Worm (Caenorhabditis elegans): ENCODE data around the gene F18E3.10.

Gene F18E3.10

ce11 chrV:7432441-7433146, 8.4 kb upstream of the F18E3.10 start (continued):
- TF ChIP-seq fkh-3 (tag; optimal IDR thresholded peaks at IDR 0.05), result peak; percentile 1
- TF ChIP-seq mcd-1 (GFP tag; IDR thresholded peaks at IDR 0.05), result no peak
- TF ChIP-seq mes-4 (tag; optimal IDR thresholded peaks at IDR 0.05), result no peak
- no peak for TF ChIP-seq F33H1.4 (GFP tag; IDR thresholded peaks at IDR 0.05)
- TF ChIP-seq let-526 (GFP tag; IDR thresholded peaks at IDR 0.05), result no peak
- no peak for TF ChIP-seq C17E4.6 (GFP tag; IDR thresholded peaks at IDR 0.05)
- no peak for TF ChIP-seq lin-40 (tag; optimal IDR thresholded peaks at IDR 0.05)
- TF ChIP-seq F57A8.1 (GFP tag; optimal IDR thresholded peaks at IDR 0.05), result no peak
- no peak for TF ChIP-seq sptf-2 (GFP tag; optimal IDR thresholded peaks at IDR 0.05)
- peak; percentile 2 for TF ChIP-seq K12H6.12 (tag; optimal IDR thresholded peaks at IDR 0.05)
- no peak for TF ChIP-seq snpc-1.1 (tag; optimal IDR thresholded peaks at IDR 0.05; ENCODE audit: insufficient read depth)
- TF ChIP-seq ztf-3 (GFP tag; optimal IDR thresholded peaks at IDR 0.05), result peak; percentile 22
- no peak for TF ChIP-seq ccch-3 (GFP tag; optimal IDR thresholded peaks at IDR 0.05)
- TF ChIP-seq mxl-1 (tag; optimal IDR thresholded peaks at IDR 0.05), result peak; percentile 4
- no peak for TF ChIP-seq T07F8.4 (tag; optimal IDR thresholded peaks at IDR 0.05)
- peak; percentile 22; the same call in 1 of the 2 replicates for TF ChIP-seq madf-6 (GFP tag; IDR thresholded peaks at IDR 0.05)
- TF ChIP-seq B0336.3 (GFP tag; IDR thresholded peaks at IDR 0.05), result peak; percentile 67
- no peak for TF ChIP-seq hmg-20 (GFP tag; IDR thresholded peaks at IDR 0.05)
- TF ChIP-seq nhr-120 (GFP tag; IDR thresholded peaks at IDR 0.05), result no peak
- peak; percentile 58 for TF ChIP-seq nhr-80 (tag; optimal IDR thresholded peaks at IDR 0.05)
- TF ChIP-seq Y53F4B.3 (GFP tag; IDR thresholded peaks at IDR 0.05), result no peak
- peak; percentile 81 for TF ChIP-seq tbx-9 (tag; optimal IDR thresholded peaks at IDR 0.05; ENCODE audit: borderline replicate concordance)
- peak in 1 of 2 experiments; percentile 42 for TF ChIP-seq let-607 (tag; optimal IDR thresholded peaks at IDR 0.05)
- peak; percentile 53 for TF ChIP-seq tlf-1 (GFP tag; optimal IDR thresholded peaks at IDR 0.05)
- 0 out of 2 replicates have a peak, but pooled peaks have one; percentile 2 for TF ChIP-seq madf-3 (GFP tag; IDR thresholded peaks at IDR 0.05)
- TF ChIP-seq zim-3 (tag; optimal IDR thresholded peaks at IDR 0.05), result peak; percentile 65
- no peak for TF ChIP-seq aptf-3 (GFP tag; IDR thresholded peaks at IDR 0.05)
- TF ChIP-seq egl-44 (GFP tag; IDR thresholded peaks at IDR 0.05), result peak; percentile 44; the same call in 1 of the 2 replicates
- no peak for TF ChIP-seq unc-62 (GFP tag; optimal IDR thresholded peaks at IDR 0.05)
- no peak for TF ChIP-seq hrde-1 (tag; optimal IDR thresholded peaks at IDR 0.05; ENCODE audit: borderline replicate concordance)
- TF ChIP-seq aptf-2 (GFP tag; conservative IDR thresholded peaks at IDR 0.05), result no peak
- TF ChIP-seq T26A5.8 (tag; optimal IDR thresholded peaks at IDR 0.05), result no peak

DNA sequence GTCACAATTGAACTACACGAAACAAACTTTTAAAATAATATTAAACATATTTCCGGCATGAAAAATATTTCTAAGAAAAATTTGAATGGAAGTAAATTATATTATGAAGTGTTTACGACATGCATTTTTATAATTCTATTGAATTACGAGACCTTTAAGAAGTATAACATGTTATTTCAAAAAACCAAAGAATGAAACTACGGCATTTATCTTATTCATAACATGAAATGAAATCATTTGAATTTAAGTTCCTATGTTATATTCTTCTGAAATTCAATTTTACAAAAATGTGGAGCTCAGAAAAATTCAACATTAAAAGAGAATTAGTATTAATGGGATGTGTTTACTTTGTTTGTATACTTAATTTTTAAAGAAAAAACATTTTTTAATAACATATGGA, 6.8 kb upstream of the F18E3.10 start, which contains the start of gene srw-71:
Gene srw-71 (minus strand): TSS at position 101 of the 400 bp plus-strand sequence.
- TF ChIP-seq pbrm-1 (GFP tag; IDR thresholded peaks at IDR 0.05), result no peak
- no peak for TF ChIP-seq T26A5.8 (tag; optimal IDR thresholded peaks at IDR 0.05)
- TF ChIP-seq pha-4 (tag; optimal IDR thresholded peaks at IDR 0.05), result no peak
- no peak for TF ChIP-seq atf-7 (tag; optimal IDR thresholded peaks at IDR 0.05)
- TF ChIP-seq snpc-1.3 (tag; optimal IDR thresholded peaks at IDR 0.05; ENCODE audit: insufficient read depth), result no peak
- TF ChIP-seq B0019.2 (GFP tag; conservative IDR thresholded peaks at IDR 0.05), result no peak
- no peak for TF ChIP-seq dpff-1 (tag; optimal IDR thresholded peaks at IDR 0.05)
- no peak for TF ChIP-seq snpc-4 (GFP tag; optimal IDR thresholded peaks at IDR 0.05)
- no peak for TF ChIP-seq snpc-4 (tag; optimal IDR thresholded peaks at IDR 0.05)
- no peak for TF ChIP-seq tbp1 (GFP tag; optimal IDR thresholded peaks at IDR 0.05)
- no peak for TF ChIP-seq mel-28 (tag; optimal IDR thresholded peaks at IDR 0.05; ENCODE audit: borderline replicate concordance)
- TF ChIP-seq akir-1 (GFP tag; optimal IDR thresholded peaks at IDR 0.05), result no peak
- TF ChIP-seq F49E8.2 (tag; optimal IDR thresholded peaks at IDR 0.05; ENCODE audit: insufficient read depth), result no peak
- no peak for TF ChIP-seq F33H1.4 (GFP tag; IDR thresholded peaks at IDR 0.05)
- TF ChIP-seq B0035.1 (tag; optimal IDR thresholded peaks at IDR 0.05), result no peak
- TF ChIP-seq hmg-1.2 (GFP tag; IDR thresholded peaks at IDR 0.05), result no peak
- no peak for TF ChIP-seq mcd-1 (GFP tag; IDR thresholded peaks at IDR 0.05)
